Fruit fly (Drosophila melanogaster) whole organism, embryonic: ENCODE data around the gene CG13654.

Source experiments
- Awh ChIP-seq: fragments of 200-800 bp; sonication (Bioruptor generic); IDR thresholded peaks from 2 replicates; pipeline ENCODE4, ENCODE4 v1.3.6; 2022; ENCODE audit warnings: missing biosample characterization, missing genetic modification characterization
- CG10321 ChIP-seq: fragments of 200-800 bp; sonication (Bioruptor generic); IDR thresholded peaks from 2 replicates; pipeline ENCODE4 v1.3.6; 2022; ENCODE audit warnings: missing biosample characterization, missing genetic modification characterization
- CG10543 ChIP-seq: fragments of 200-800 bp; sonication (Bioruptor generic); optimal IDR thresholded peaks from 3 replicates; lab custom pipeline; 2017; ENCODE audit warnings: missing biosample characterization, mild to moderate bottlenecking, missing genetic modification characterization, moderate library complexity
- CG11085 ChIP-seq: fragments of 200-800 bp; sonication (Bioruptor generic); IDR thresholded peaks from 2 replicates; pipeline ENCODE4 v1.3.6; 2022; ENCODE audit warnings: missing biosample characterization, missing genetic modification characterization
- CG11696 ChIP-seq: fragments of 200-800 bp; sonication (Bioruptor generic); IDR thresholded peaks from 2 replicates; pipeline ENCODE4 v1.3.6; 2022; ENCODE audit warnings: missing biosample characterization, missing genetic modification characterization
- CG14014 ChIP-seq: fragments of 200-800 bp; sonication (Bioruptor generic); IDR thresholded peaks from 2 replicates; pipeline ENCODE4 v1.3.6; 2022; ENCODE audit warnings: missing biosample characterization, missing genetic modification characterization
- CG14710 ChIP-seq: fragments of 200-800 bp; sonication (Bioruptor generic); optimal IDR thresholded peaks from 3 replicates; lab custom pipeline; 2019; ENCODE audit warnings: missing biosample characterization, mild to moderate bottlenecking, missing genetic modification characterization, moderate library complexity
- CG14965 ChIP-seq: fragments of 200-800 bp; sonication (Bioruptor generic); optimal IDR thresholded peaks from 2 replicates; lab custom pipeline; 2016; ENCODE audit warnings: missing biosample characterization, missing genetic modification characterization, borderline replicate concordance
- CG17186 ChIP-seq: fragments of 200-800 bp; sonication (Bioruptor generic); optimal IDR thresholded peaks from 3 replicates; lab custom pipeline; 2017; ENCODE audit warnings: missing biosample characterization, missing genetic modification reagents, missing genetic modification characterization
- CG17359 ChIP-seq: fragments of 200-800 bp; sonication (Bioruptor generic); optimal IDR thresholded peaks from 3 replicates; lab custom pipeline; 2018; ENCODE audit warnings: missing biosample characterization, mild to moderate bottlenecking, missing genetic modification characterization, moderate library complexity
- CG31441 ChIP-seq: fragments of 200-800 bp; sonication (Bioruptor generic); IDR thresholded peaks from 2 replicates; pipeline ENCODE4 v1.3.6; 2022; ENCODE audit warnings: missing biosample characterization, missing genetic modification characterization
- CG3726 ChIP-seq: fragments of 200-800 bp; sonication (Bioruptor generic); IDR thresholded peaks from 3 replicates; pipeline ENCODE4, ENCODE4 v1.3.6; 2022; ENCODE audit warnings: missing biosample characterization, missing genetic modification characterization
- CG3838 ChIP-seq: fragments of 200-800 bp; sonication (Bioruptor generic); optimal IDR thresholded peaks from 3 replicates; lab custom pipeline; 2016; ENCODE audit warnings: missing biosample characterization, missing genetic modification characterization
- CG42726 ChIP-seq: fragments of 200-800 bp; sonication (Bioruptor generic); IDR thresholded peaks from 2 replicates; pipeline ENCODE4 v1.3.6; 2022; ENCODE audit warnings: missing biosample characterization, missing genetic modification characterization; ENCODE audit not compliant: partially characterized antibody
- CG43689 ChIP-seq: fragments of 200-800 bp; sonication (Bioruptor generic); IDR thresholded peaks from 2 replicates; pipeline ENCODE4 v1.3.6; 2022; ENCODE audit warnings: missing biosample characterization, missing genetic modification characterization
- CG4617 ChIP-seq: fragments of 200-800 bp; sonication (Bioruptor generic); optimal IDR thresholded peaks from 3 replicates; lab custom pipeline; 2016; ENCODE audit warnings: missing biosample characterization, missing genetic modification characterization, borderline replicate concordance
- CG4730 ChIP-seq: fragments of 200-800 bp; sonication (Bioruptor generic); IDR thresholded peaks from 2 replicates; pipeline ENCODE4 v1.3.6; 2022; ENCODE audit warnings: missing biosample characterization, missing genetic modification characterization
- CG4820 ChIP-seq: fragments of 200-800 bp; sonication (Bioruptor generic); optimal IDR thresholded peaks from 3 replicates; lab custom pipeline; 2016; ENCODE audit warnings: missing biosample characterization, missing genetic modification characterization
- CG6272 ChIP-seq: fragments of 200-800 bp; sonication (Bioruptor generic); IDR thresholded peaks from 2 replicates; pipeline ENCODE4 v1.3.6; 2022; ENCODE audit warnings: missing biosample characterization, missing genetic modification characterization
- CG6854 ChIP-seq: fragments of 200-800 bp; sonication (Bioruptor generic); optimal IDR thresholded peaks from 3 replicates; lab custom pipeline; 2017; ENCODE audit warnings: missing biosample characterization, mild to moderate bottlenecking, missing genetic modification characterization
- CG8924 ChIP-seq: fragments of 200-800 bp; optimal IDR thresholded peaks from 3 replicates; lab custom pipeline; 2019; ENCODE audit warnings: missing biosample characterization, mild to moderate bottlenecking, missing genetic modification characterization, moderate library complexity
- CoRest ChIP-seq: fragments of 200-800 bp; sonication (Bioruptor generic); optimal IDR thresholded peaks from 3 replicates; lab custom pipeline; 2018; ENCODE audit warnings: missing biosample characterization, mild to moderate bottlenecking, missing genetic modification characterization, moderate library complexity
- CrebB ChIP-seq: fragments of 200-800 bp; sonication (Bioruptor generic); optimal IDR thresholded peaks from 3 replicates; lab custom pipeline; 2018; ENCODE audit warnings: missing biosample characterization, mild to moderate bottlenecking, missing genetic modification characterization
- HmgZ ChIP-seq: fragments of 200-800 bp; sonication (Bioruptor generic); optimal IDR thresholded peaks from 2 replicates; lab custom pipeline; 2018; ENCODE audit warnings: missing biosample characterization, mild to moderate bottlenecking, missing genetic modification characterization
- Hr3 ChIP-seq: fragments of 200-800 bp; sonication (Bioruptor generic); optimal IDR thresholded peaks from 3 replicates; lab custom pipeline; 2016; ENCODE audit warnings: missing biosample characterization, missing genetic modification characterization
- Hr51 ChIP-seq, 2 experiments: fragments of 200-800 bp; sonication (Bioruptor generic); optimal IDR thresholded peaks; 2 replicates in 1 of 2; 3 replicates in 1 of 2; lab custom pipeline; 2016 to 2018; ENCODE audit warnings: missing biosample characterization in 2 of 2, missing genetic modification characterization in 2 of 2, mild to moderate bottlenecking in 1 of 2, moderate library complexity in 1 of 2
- MBD-R2 ChIP-seq: fragments of 200-800 bp; sonication (Bioruptor generic); IDR thresholded peaks from 2 replicates; pipeline ENCODE4 v1.3.6; 2022; ENCODE audit warnings: missing biosample characterization, missing genetic modification characterization
- MESR4 ChIP-seq: fragments of 200-800 bp; sonication (Bioruptor generic); optimal IDR thresholded peaks from 2 replicates; lab custom pipeline; 2018; ENCODE audit warnings: missing biosample characterization, mild to moderate bottlenecking, missing genetic modification characterization, moderate library complexity
- Neu2 ChIP-seq: fragments of 200-800 bp; sonication (Bioruptor generic); optimal IDR thresholded peaks from 3 replicates; lab custom pipeline; 2016; ENCODE audit warnings: missing biosample characterization, missing genetic modification characterization, borderline replicate concordance
- ash1 ChIP-seq: fragments of 200-800 bp; sonication (Bioruptor generic); optimal IDR thresholded peaks from 2 replicates; lab custom pipeline; 2018; ENCODE audit warnings: missing biosample characterization, mild to moderate bottlenecking, missing genetic modification characterization
- dm ChIP-seq: fragments of 200-800 bp; sonication (Bioruptor generic); optimal IDR thresholded peaks from 3 replicates; lab custom pipeline; 2016; ENCODE audit warnings: missing biosample characterization, missing genetic modification characterization
- eve ChIP-seq, 2 experiments: fragments of >200 bp; optimal IDR thresholded peaks; 2 replicates each; lab custom pipeline; 2017; ENCODE audit warnings: missing biosample characterization in 2 of 2, missing genetic modification characterization in 2 of 2
- eyg ChIP-seq: fragments of 200-800 bp; sonication (Bioruptor generic); optimal IDR thresholded peaks from 3 replicates; lab custom pipeline; 2016; ENCODE audit warnings: missing biosample characterization, missing genetic modification characterization
- grn ChIP-seq: fragments of 200-800 bp; sonication (Bioruptor generic); optimal IDR thresholded peaks from 3 replicates; lab custom pipeline; 2017; ENCODE audit warnings: missing biosample characterization, missing genetic modification characterization
- hb ChIP-seq: fragments of 200-800 bp; sonication (Bioruptor generic); IDR thresholded peaks from 3 replicates; pipeline ENCODE4 v1.3.6; 2022; ENCODE audit warnings: missing biosample characterization, missing genetic modification characterization; ENCODE audit not compliant: partially characterized antibody
- hkb ChIP-seq, 2 experiments: fragments of 200-800 bp in 1 of 2; fragments of >200 bp in 1 of 2; sonication (Bioruptor generic) in 1 of 2; IDR thresholded peaks in 1 of 2; optimal IDR thresholded peaks in 1 of 2; 2 replicates each; pipeline versions ENCODE4 v1.3.6 to Lab custom; 2017 to 2022; ENCODE audit warnings: missing biosample characterization in 1 of 2, missing genetic modification characterization in 1 of 2
- klu ChIP-seq: fragments of 200-800 bp; sonication (Bioruptor generic); IDR thresholded peaks from 2 replicates; pipeline ENCODE4 v1.3.6; 2022; ENCODE audit warnings: missing biosample characterization, missing genetic modification characterization
- nmo ChIP-seq: fragments of 200-800 bp; sonication (Bioruptor generic); optimal IDR thresholded peaks from 2 replicates; lab custom pipeline; 2018; ENCODE audit warnings: missing biosample characterization, mild to moderate bottlenecking, missing genetic modification characterization, moderate library complexity
- pita ChIP-seq: fragments of 200-800 bp; sonication (Bioruptor generic); optimal IDR thresholded peaks from 2 replicates; lab custom pipeline; 2017; ENCODE audit warnings: missing biosample characterization, mild to moderate bottlenecking, missing genetic modification characterization
- sd ChIP-seq: fragments of 200-800 bp; sonication (Bioruptor generic); optimal IDR thresholded peaks from 3 replicates; lab custom pipeline; 2018; ENCODE audit warnings: missing biosample characterization, mild to moderate bottlenecking, missing genetic modification characterization, moderate library complexity
- sens-2 ChIP-seq: fragments of 200-800 bp; sonication (Bioruptor generic); IDR thresholded peaks from 2 replicates; pipeline ENCODE4 v1.3.6; 2022; ENCODE audit warnings: missing biosample characterization, missing genetic modification characterization
- slp2 ChIP-seq: fragments of 200-800 bp; sonication (Bioruptor generic); optimal IDR thresholded peaks from 2 replicates; lab custom pipeline; 2016; ENCODE audit warnings: missing biosample characterization, missing genetic modification characterization
- sqz ChIP-seq: fragments of 200-800 bp; sonication (Bioruptor generic); optimal IDR thresholded peaks from 3 replicates; lab custom pipeline; 2018; ENCODE audit warnings: missing biosample characterization, mild to moderate bottlenecking, missing genetic modification characterization
- trh ChIP-seq: fragments of 200-800 bp; sonication (Bioruptor generic); optimal IDR thresholded peaks from 2 replicates; lab custom pipeline; 2016; ENCODE audit warnings: missing biosample characterization, missing genetic modification characterization
- wdn ChIP-seq: fragments of 200-800 bp; sonication (Bioruptor generic); IDR thresholded peaks from 2 replicates; pipeline ENCODE4 v1.3.6; 2022; ENCODE audit warnings: missing biosample characterization, missing genetic modification characterization

Gene CG13654

dm6 chr3R:25249145-25250141 is 49.8 kb downstream of the CG13654 start, which contains the start of gene Nup358 (continued):
- TF ChIP-seq sd (tag; lab: Kevin White, UChicago) (peak; percentile 64), Neu2 (no peak), sqz (peak; percentile 80), CG10543 (GFP tag; lab: Kevin White, UChicago) (peak; percentile 14), CoRest (peak; percentile 22), HmgZ (tag; lab: Kevin White, UChicago) (peak; percentile 36), pita (GFP tag; lab: Kevin White, UChicago) (no peak), MESR4 (GFP tag; lab: Kevin White, UChicago) (peak; percentile 24), CG42726 (GFP tag; lab: Robert Waterston, UW) (peak; percentile 99)
- TF ChIP-seq, all 482 proteins: peak for 98

- TF ChIP-seq Hr51 (GFP tag; optimal IDR thresholded peaks at IDR 0.05; lab: Kevin White, UChicago): peak; percentile 96 to 99
- peak; percentile 96 for TF ChIP-seq CG31441 (GFP tag; lab: Robert Waterston, UW)
- peak; percentile 95 for TF ChIP-seq CG3838 (GFP tag; lab: Kevin White, UChicago)
- TF ChIP-seq CG4820 (GFP tag; lab: Kevin White, UChicago): peak; percentile 97
- peak; percentile 94 for TF ChIP-seq eyg (GFP tag; lab: Kevin White, UChicago)
- peak; percentile 89 for TF ChIP-seq CG11696 (GFP tag; lab: Robert Waterston, UW)
- peak; percentile 97 for TF ChIP-seq wdn (GFP tag; lab: Robert Waterston, UW)
- peak; percentile 99 for TF ChIP-seq sens-2
- TF ChIP-seq Neu2: peak; percentile 83
- TF ChIP-seq CG11085 (GFP tag; lab: Robert Waterston, UW): peak; percentile 99
- TF ChIP-seq grn (GFP tag; lab: Kevin White, UChicago): peak; percentile 79
- TF ChIP-seq CG8924: peak; percentile 98
- peak; percentile 99 for TF ChIP-seq CG14014 (GFP tag; lab: Robert Waterston, UW)
- peak; percentile 97 for TF ChIP-seq Awh (GFP tag; lab: Robert Waterston, UW)
- TF ChIP-seq sd (tag; lab: Kevin White, UChicago): peak; percentile 90
- TF ChIP-seq hb (GFP tag; lab: Robert Waterston, UW): peak; percentile 100
- peak; percentile 99 for TF ChIP-seq nmo (GFP tag; lab: Kevin White, UChicago)
- TF ChIP-seq CG4730 (GFP tag; lab: Robert Waterston, UW): peak; percentile 99
- peak in 1 of 2 experiments; percentile 54 for TF ChIP-seq eve (GFP tag; optimal IDR thresholded peaks at IDR 0.05; lab: Kevin White, UChicago)
- TF ChIP-seq trh (GFP tag; lab: Kevin White, UChicago): peak; percentile 97
- TF ChIP-seq CG14710 (tag; lab: Kevin White, UChicago): peak; percentile 98
- TF ChIP-seq slp2 (GFP tag; lab: Kevin White, UChicago): peak; percentile 96
- TF ChIP-seq CG17359 (tag; lab: Kevin White, UChicago): peak; percentile 98
- TF ChIP-seq CG4617: peak; percentile 99
- TF ChIP-seq CG3726 (GFP tag; lab: Robert Waterston, UW): peak; percentile 96
- TF ChIP-seq MBD-R2 (GFP tag; lab: Robert Waterston, UW): peak; percentile 99
- peak; percentile 84 for TF ChIP-seq ash1
- TF ChIP-seq hkb (optimal IDR thresholded peaks at IDR 0.05; lab: Kevin White, UChicago): no peak
- peak; percentile 98 for TF ChIP-seq hkb (GFP tag; IDR thresholded peaks at IDR 0.05; lab: Robert Waterston, UW)
- TF ChIP-seq CG17186 (GFP tag; lab: Kevin White, UChicago): peak; percentile 94
- peak; percentile 96 for TF ChIP-seq CrebB (tag; lab: Kevin White, UChicago)
- TF ChIP-seq CG6272: peak; percentile 99
- peak; percentile 93 for TF ChIP-seq dm (GFP tag; lab: Kevin White, UChicago)
- TF ChIP-seq CG10321: peak; percentile 83
- TF ChIP-seq klu (GFP tag; lab: Robert Waterston, UW): peak; percentile 99
- TF ChIP-seq Hr3 (GFP tag; lab: Kevin White, UChicago): peak; percentile 99
- peak; percentile 93 for TF ChIP-seq CG43689
- TF ChIP-seq CG6854: peak; percentile 88
- peak; percentile 55 for TF ChIP-seq CG14965 (GFP tag; lab: Kevin White, UChicago)
Observed at dm6 chr3R:25258628-25259240, 59.1 kb downstream of the CG13654 start, which contains the start of gene CG11857. CG11857 (plus strand) TSS chr3R:25258898.
